Worm (Caenorhabditis elegans) whole organism, midembryonic: Measurements from ENCODE around the gene gex-3.

Source experiments
- T22C8.4 ChIP-seq: fragments of 200-800 bp; sonication (Bioruptor generic); IDR thresholded peaks from 2 replicates; pipeline ENCODE4 v1.3.6; 2022; ENCODE audit warnings: missing genetic modification characterization, missing compliant biosample characterization
- flt-1 ChIP-seq: fragments of 200-800 bp; sonication (Bioruptor generic); IDR thresholded peaks from 2 replicates; pipeline ENCODE4 v1.3.6; 2022; ENCODE audit warnings: missing genetic modification characterization, missing compliant biosample characterization
- klf-2 ChIP-seq: fragments of 200-800 bp; sonication (Bioruptor generic); conservative IDR thresholded peaks from 2 replicates; pipeline ENCODE4 v1.3.6; 2022; ENCODE audit warnings: missing genetic modification reagents, missing genetic modification characterization, missing compliant biosample characterization
- med-1 ChIP-seq: sonication (generic microtip); optimal IDR thresholded peaks from 2 replicates; lab custom pipeline; 2017; ENCODE audit warnings: missing genetic modification characterization, mild to moderate bottlenecking, missing compliant biosample characterization, antibody characterized with exemption, missing genetic modification reagents; ENCODE audit not compliant: insufficient read depth
- ref-1 ChIP-seq: fragments of 200-800 bp; sonication (Bioruptor generic); conservative IDR thresholded peaks from 2 replicates; pipeline ENCODE4 v1.3.6; 2022; ENCODE audit warnings: missing genetic modification reagents, missing genetic modification characterization, missing compliant biosample characterization
- tab-1 ChIP-seq: fragments of 200-800 bp; sonication (Bioruptor generic); IDR thresholded peaks from 2 replicates; pipeline ENCODE4 v1.3.6; 2022; ENCODE audit warnings: missing genetic modification characterization, missing compliant biosample characterization
- ztf-23 ChIP-seq: fragments of 200-800 bp; sonication (Bioruptor generic); IDR thresholded peaks from 2 replicates; pipeline ENCODE4 v1.3.6; 2022; ENCODE audit warnings: missing genetic modification reagents, missing genetic modification characterization, missing compliant biosample characterization
- ztf-29 ChIP-seq: fragments of 200-800 bp; sonication (Bioruptor generic); IDR thresholded peaks from 2 replicates; pipeline ENCODE4 v1.3.6; 2022; ENCODE audit warnings: missing genetic modification reagents, missing genetic modification characterization, missing compliant biosample characterization

DNA sequence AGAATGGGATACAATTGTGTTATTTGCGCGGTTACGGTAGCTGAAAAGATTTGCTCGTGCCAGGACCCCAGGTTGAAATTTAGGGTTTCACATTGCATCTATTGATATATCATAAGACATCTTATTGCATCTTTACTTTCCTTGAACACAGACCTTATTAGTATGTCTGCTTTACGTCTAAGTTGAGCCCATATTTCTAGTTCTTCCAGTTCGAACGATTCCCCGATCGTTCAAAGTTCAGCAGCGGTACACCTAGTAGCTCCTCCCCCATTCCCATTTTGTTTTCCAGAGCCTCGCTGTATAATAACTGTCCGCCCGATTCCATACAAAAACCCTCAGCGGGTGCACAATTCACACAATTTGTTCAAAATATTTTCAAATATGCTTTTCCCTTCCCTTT lies 37.5 kb downstream of the gex-3 start, which contains the start of gene C25G4.17:
- TF ChIP-seq ztf-29 (no peak), T22C8.4 (no peak), flt-1 (GFP tag; lab: Robert Waterston, UW) (no peak), tab-1 (no peak), klf-2 (GFP tag; lab: Robert Waterston, UW) (no peak), ref-1 (no peak), ztf-23 (GFP tag; lab: Robert Waterston, UW) (no peak), med-1 (GFP tag; lab: Kevin White, UChicago) (no peak)
